Fruit fly (Drosophila melanogaster): Measurements from ENCODE around the gene sals.

- no peak for TF ChIP-seq CG8478 (optimal IDR thresholded peaks at IDR 0.05)
- TF ChIP-seq CTCF (optimal IDR thresholded peaks at IDR 0.05) = no peak
Observed at dm6 chr3R:11418568-11418967, 33.0 kb downstream of the sals start, which contains the start of the genes bumpel and CG45676.

Measured in S2 (cell line).